Worm (Caenorhabditis elegans) whole organism, L4/young adult: ENCODE measurements around the gene Y57A10C.11.

ENCODE experiments used
- W03F9.2 ChIP-seq: fragments of 150-350 bp; optimal IDR thresholded peaks from 2 replicates; lab custom pipeline; 2014; ENCODE audit warnings: missing biosample characterization, missing genetic modification characterization
- dao-5 ChIP-seq: sonication (generic microtip); optimal IDR thresholded peaks from 2 replicates; lab custom pipeline; 2016; ENCODE audit warnings: missing genotype, missing genetic modification characterization, moderate library complexity, missing compliant biosample characterization

DNA sequence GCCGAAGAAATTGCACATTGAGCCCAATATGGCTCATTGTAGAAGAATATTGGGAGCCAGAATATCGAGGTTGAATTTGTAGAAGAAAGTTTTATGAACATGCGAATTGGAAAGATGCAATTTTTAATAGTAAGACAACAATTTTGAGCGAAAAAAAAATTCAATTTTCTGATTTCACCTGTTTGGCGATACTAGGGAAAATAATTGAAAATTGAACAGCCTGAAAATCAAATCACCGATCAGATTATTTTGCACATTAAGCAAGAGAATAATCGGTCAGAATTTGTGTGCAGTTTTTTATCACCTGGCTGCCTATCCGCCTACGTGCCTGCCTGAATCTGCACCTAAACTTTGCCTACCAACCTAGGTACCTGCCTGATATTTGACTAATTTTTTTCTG, 5.8 kb upstream of the Y57A10C.11 start, which contains the start of gene sre-26:
- no peak for TF ChIP-seq dao-5
- TF ChIP-seq W03F9.2 (tag; lab: Kevin White, UChicago) = no peak
